Fruit fly (Drosophila melanogaster) whole organism, embryonic: Measurements from ENCODE around the gene CG31661.

Experiments used
- CG12104 ChIP-seq: fragments of 200-800 bp; sonication (Bioruptor generic); optimal IDR thresholded peaks from 3 replicates; lab custom pipeline; 2016; ENCODE audit warnings: missing biosample characterization, missing genetic modification characterization
- CG31441 ChIP-seq: fragments of 200-800 bp; sonication (Bioruptor generic); IDR thresholded peaks from 2 replicates; pipeline ENCODE4 v1.3.6; 2022; ENCODE audit warnings: missing biosample characterization, missing genetic modification characterization

DNA sequence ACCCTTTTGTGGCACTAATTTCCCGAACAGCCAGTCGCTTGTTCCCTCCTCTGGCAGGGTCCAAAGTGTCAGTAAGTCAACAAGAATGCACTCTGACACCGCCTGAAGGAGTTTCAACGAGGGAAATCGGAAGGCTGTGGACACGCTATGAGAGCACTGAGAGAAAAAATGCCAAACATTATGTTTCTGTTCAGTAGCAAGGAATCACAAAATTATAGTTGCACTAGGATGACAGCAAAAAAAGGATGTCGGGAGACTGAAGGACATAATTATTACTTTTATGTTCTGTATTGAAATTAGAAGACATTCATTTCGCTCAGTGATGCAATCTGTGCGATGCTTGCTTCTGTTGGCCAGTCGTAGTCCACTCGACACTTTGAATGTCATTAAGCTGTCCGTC is 12.7 kb downstream of the CG31661 start:
- TF ChIP-seq CG31441 (no peak), CG12104 (no peak)
